Worm (Caenorhabditis elegans) whole organism, mixed stage, embryonic: ENCODE data around the gene ZK180.8.

Experiments
- bed-3 ChIP-seq: fragments of 200-800 bp; sonication (Bioruptor generic); optimal IDR thresholded peaks from 3 replicates; lab custom pipeline; 2018; ENCODE audit warnings: mild to moderate bottlenecking, missing genetic modification characterization, moderate library complexity, missing compliant biosample characterization
- ceh-39 ChIP-seq: fragments of 150-350 bp; optimal IDR thresholded peaks from 2 replicates; lab custom pipeline; 2014; ENCODE audit warnings: missing biosample characterization, missing genetic modification characterization
- ceh-43 ChIP-seq: fragments of 200-800 bp; sonication (Bioruptor generic); optimal IDR thresholded peaks from 2 replicates; lab custom pipeline; 2018; ENCODE audit warnings: mild to moderate bottlenecking, missing genetic modification characterization, moderate library complexity, missing compliant biosample characterization
- ces-1 ChIP-seq: fragments of 150-350 bp; optimal IDR thresholded peaks from 2 replicates; lab custom pipeline; 2014; ENCODE audit warnings: missing biosample characterization, missing genetic modification reagents, missing genetic modification characterization
- drap-1 ChIP-seq: fragments of 200-800 bp; sonication (Bioruptor generic); optimal IDR thresholded peaks from 3 replicates; lab custom pipeline; 2018; ENCODE audit warnings: mild to moderate bottlenecking, missing genetic modification characterization, missing compliant biosample characterization
- ham-2 ChIP-seq: fragments of 200-800 bp; sonication (Bioruptor generic); optimal IDR thresholded peaks from 2 replicates; lab custom pipeline; 2018; ENCODE audit warnings: mild to moderate bottlenecking, missing genetic modification characterization, missing compliant biosample characterization
- mep-1 ChIP-seq: fragments of 150-350 bp; optimal IDR thresholded peaks from 2 replicates; lab custom pipeline; 2017; ENCODE audit warnings: missing biosample characterization, missing genetic modification reagents, missing genetic modification characterization, inconsistent platforms
- pha-4 ChIP-seq: fragments of 150-350 bp; optimal IDR thresholded peaks from 2 replicates; lab custom pipeline; 2018; ENCODE audit warnings: missing biosample characterization, missing genetic modification reagents, missing genetic modification characterization
- sem-2 ChIP-seq: fragments of 200-800 bp; sonication (Bioruptor generic); optimal IDR thresholded peaks from 2 replicates; lab custom pipeline; 2018; ENCODE audit warnings: mild to moderate bottlenecking, missing genetic modification characterization, missing compliant biosample characterization
- tbx-8 ChIP-seq: fragments of 200-800 bp; sonication (Bioruptor generic); optimal IDR thresholded peaks from 2 replicates; lab custom pipeline; 2018; ENCODE audit warnings: mild to moderate bottlenecking, missing genetic modification characterization, moderate library complexity, missing compliant biosample characterization
- unc-39 ChIP-seq: fragments of 150-350 bp; optimal IDR thresholded peaks from 2 replicates; lab custom pipeline; 2014; ENCODE audit warnings: missing biosample characterization, missing genetic modification characterization
- zip-8 ChIP-seq: fragments of 150-350 bp; optimal IDR thresholded peaks from 2 replicates; lab custom pipeline; 2014; ENCODE audit warnings: missing biosample characterization, missing genetic modification characterization
- ztf-11 ChIP-seq: fragments of 150-350 bp; optimal IDR thresholded peaks from 2 replicates; lab custom pipeline; 2014; ENCODE audit warnings: missing biosample characterization, missing genetic modification characterization

The ZK180.8 gene

DNA sequence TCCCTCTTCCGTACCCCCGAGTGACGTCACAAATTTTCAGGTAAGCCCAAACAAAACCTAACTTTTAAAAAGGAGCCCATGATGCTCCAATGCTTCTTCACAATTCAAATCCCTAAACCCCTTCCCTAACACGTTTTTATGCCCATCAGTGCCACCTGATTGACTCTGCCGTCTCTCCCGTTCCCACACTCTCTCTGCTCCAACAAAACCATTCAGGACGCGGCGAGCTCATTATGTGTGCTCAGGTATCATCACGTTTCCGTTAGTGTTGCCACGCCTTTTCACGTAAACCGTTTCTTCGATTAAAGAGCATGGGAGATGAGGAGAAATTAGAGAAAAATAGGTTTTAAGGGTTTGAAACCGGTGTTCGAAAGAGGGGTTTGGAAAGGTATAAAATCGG, 48.4 kb downstream of the ZK180.8 start, which contains the start of gene M01H9.2:
M01H9.2 (minus strand) TSS at position 101 of the 400 bp plus-strand sequence.
- TF ChIP-seq drap-1 (no peak), ceh-43 (GFP tag; lab: Kevin White, UChicago) (no peak), sem-2 (no peak), ces-1 (no peak), bed-3 (GFP tag; lab: Kevin White, UChicago) (no peak), pha-4 (no peak), ham-2 (GFP tag; lab: Kevin White, UChicago) (no peak), ceh-39 (tag; lab: Kevin White, UChicago) (no peak), tbx-8 (GFP tag; lab: Kevin White, UChicago) (no peak), ztf-11 (tag; lab: Kevin White, UChicago) (no peak), unc-39 (tag; lab: Kevin White, UChicago) (no peak), zip-8 (tag; lab: Kevin White, UChicago) (no peak), mep-1 (no peak)
